Worm (Caenorhabditis elegans): ENCODE data around the gene scl-20.
A peak's percentile ranks its signal among the peaks of the same experiment; 100 is the strongest.

DNA sequence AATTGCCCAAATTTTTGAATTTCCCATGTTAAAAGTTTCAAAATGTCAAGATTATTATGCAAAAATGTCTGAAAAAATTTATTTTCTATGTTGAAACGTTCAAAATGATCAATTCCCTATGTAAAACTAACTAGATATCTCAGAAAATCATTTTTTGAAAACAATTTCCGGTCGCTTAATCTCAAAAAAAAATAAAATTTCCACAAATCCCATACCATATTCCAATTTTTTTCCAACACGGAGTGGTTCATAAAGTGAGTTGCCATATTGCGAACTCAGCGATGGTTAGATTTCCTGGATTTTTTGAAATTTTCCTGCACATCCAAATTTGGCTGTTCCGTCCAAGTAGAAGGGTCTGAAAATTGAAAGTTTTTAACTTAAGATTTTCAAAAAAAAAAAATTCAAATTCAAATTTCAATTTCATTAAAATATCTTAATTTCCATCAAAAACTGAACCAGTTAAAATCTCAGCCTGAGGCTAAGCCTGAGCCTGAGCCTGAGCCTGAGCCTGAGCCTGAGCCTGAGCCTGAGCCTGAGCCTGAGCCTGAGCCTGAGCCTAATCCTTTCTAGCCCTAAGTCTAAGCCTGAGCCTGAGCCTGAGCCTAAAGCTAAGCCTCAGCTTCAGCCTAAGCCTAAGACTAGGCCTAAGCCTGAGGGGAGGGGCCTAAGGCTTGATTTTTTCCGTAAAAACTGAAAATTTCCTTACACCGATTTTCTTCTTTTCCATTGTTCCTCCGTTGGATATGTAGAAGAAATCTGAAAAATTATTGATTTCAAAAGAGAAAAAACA, 11.6 kb downstream of the scl-20 start:
- 0 out of 2 replicates have a peak, but pooled peaks have one; percentile 53 for TF ChIP-seq tab-1 (GFP tag; IDR thresholded peaks at IDR 0.05)
- no peak for TF ChIP-seq klf-2 (GFP tag; conservative IDR thresholded peaks at IDR 0.05)
- TF ChIP-seq ztf-23 (GFP tag; IDR thresholded peaks at IDR 0.05), result no peak
- TF ChIP-seq cog-1 (tag; optimal IDR thresholded peaks at IDR 0.05), result no peak
- TF ChIP-seq flt-1 (GFP tag; IDR thresholded peaks at IDR 0.05), result no peak
- TF ChIP-seq ref-1 (GFP tag; conservative IDR thresholded peaks at IDR 0.05), result no peak
- TF ChIP-seq T22C8.4 (GFP tag; IDR thresholded peaks at IDR 0.05), result 0 out of 2 replicates have a peak, but pooled peaks have one; percentile 12
- no peak for TF ChIP-seq ztf-29 (GFP tag; IDR thresholded peaks at IDR 0.05)
- no peak for TF ChIP-seq med-1 (GFP tag; optimal IDR thresholded peaks at IDR 0.05; ENCODE audit: insufficient read depth)

All from whole organism, midembryonic.